Worm (Caenorhabditis elegans): Measurements from ENCODE around the gene vps-18.

DNA sequence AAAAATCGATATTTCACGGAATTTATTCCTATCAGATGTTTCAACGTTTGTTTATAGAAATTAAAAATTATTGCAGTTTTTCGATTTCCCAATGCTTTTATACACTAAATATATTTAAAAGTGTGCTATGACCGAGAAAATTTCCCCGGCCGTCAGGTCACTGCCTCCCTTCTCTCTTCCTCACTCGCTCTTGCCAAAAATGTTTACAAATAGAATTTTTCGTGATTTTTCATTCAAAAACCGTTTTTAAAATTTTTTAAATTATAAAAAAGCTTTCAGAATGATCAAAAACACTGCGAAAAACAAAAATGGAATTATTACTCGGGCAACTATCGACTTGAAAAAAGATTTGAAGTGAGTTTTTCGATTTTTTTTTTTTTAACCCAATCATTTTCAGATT, at the start of gene vps-18, which contains the start of gene T12C9.7:
- TF ChIP-seq unc-130 (GFP tag; optimal IDR thresholded peaks at IDR 0.05) (no peak), cebp-1 (GFP tag; IDR thresholded peaks at IDR 0.05) (no peak), cebp-1 (tag; optimal IDR thresholded peaks at IDR 0.05) (no peak), B0261.1 (tag; optimal IDR thresholded peaks at IDR 0.05) (no peak)

Measured in whole organism, young adult.